Worm (Caenorhabditis elegans): Measurements from ENCODE around the gene apd-3.

DNA sequence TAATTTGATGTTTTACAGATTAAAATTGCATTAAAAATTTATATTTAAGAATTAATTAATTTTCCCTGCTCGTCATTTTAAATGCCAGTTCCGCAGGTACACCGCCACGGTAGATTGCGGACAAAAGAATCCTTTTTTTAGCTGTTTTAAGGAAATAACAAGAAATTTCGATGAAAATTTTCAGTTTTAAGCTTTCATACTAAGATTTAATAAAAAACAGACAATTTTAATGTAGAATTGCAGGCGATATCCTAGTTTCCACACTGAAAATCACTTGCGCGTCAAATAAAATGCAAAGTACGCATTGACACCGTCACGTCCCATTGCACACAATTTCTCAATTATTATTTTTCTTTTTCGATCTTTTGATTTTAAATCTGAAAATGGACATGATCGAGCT is 7.2 kb upstream of the apd-3 start, which contains the start of gene dnc-3:
- TF ChIP-seq T22C8.4 (GFP tag; IDR thresholded peaks at IDR 0.05): no peak
- TF ChIP-seq ztf-29 (GFP tag; IDR thresholded peaks at IDR 0.05): no peak
- TF ChIP-seq ref-1 (GFP tag; conservative IDR thresholded peaks at IDR 0.05): no peak
